Worm (Caenorhabditis elegans) whole organism, early embryonic: ENCODE measurements around the gene stip-1.

Experiments
- aly-1 ChIP-seq: sonication (generic microtip); optimal IDR thresholded peaks from 2 replicates; lab custom pipeline; 2016; ENCODE audit warnings: missing genetic modification characterization, missing compliant biosample characterization
- ama-1 ChIP-seq: fragments of 150-350 bp; optimal IDR thresholded peaks from 2 replicates; lab custom pipeline; 2014
- flt-1 ChIP-seq: fragments of 200-800 bp; sonication (Bioruptor generic); IDR thresholded peaks from 2 replicates; pipeline ENCODE4 v1.3.6; 2022; ENCODE audit warnings: missing genetic modification characterization, missing compliant biosample characterization
- hmbx-1 ChIP-seq: sonication (generic microtip); optimal IDR thresholded peaks from 2 replicates; lab custom pipeline; 2016; ENCODE audit warnings: mild to moderate bottlenecking, missing genetic modification characterization, missing compliant biosample characterization
- pes-1 ChIP-seq: fragments of 200-800 bp; sonication (Bioruptor generic); IDR thresholded peaks from 2 replicates; pipeline ENCODE4 v1.3.6; 2022; ENCODE audit warnings: missing genetic modification reagents, missing genetic modification characterization, missing compliant biosample characterization
- scrt-1 ChIP-seq: fragments of 200-800 bp; sonication (Bioruptor generic); IDR thresholded peaks from 2 replicates; pipeline ENCODE4 v1.3.6; 2022; ENCODE audit warnings: missing genetic modification characterization, missing compliant biosample characterization
- sea-1 ChIP-seq: fragments of 200-800 bp; sonication (Bioruptor generic); conservative IDR thresholded peaks from 2 replicates; pipeline ENCODE4 v1.3.6; 2022; ENCODE audit warnings: missing genetic modification characterization, missing compliant biosample characterization
- tbx-11 ChIP-seq: fragments of 200-800 bp; sonication (Bioruptor generic); IDR thresholded peaks from 2 replicates; pipeline ENCODE4 v1.3.6; 2022; ENCODE audit warnings: missing genetic modification characterization, missing compliant biosample characterization

ce11 chrII:10360487-10360886 is 10.7 kb upstream of the stip-1 start, which contains the start of gene C07E3.4:
- TF ChIP-seq ama-1 (lab: Kevin White, UChicago): no peak
- no peak for TF ChIP-seq hmbx-1 (tag; lab: Kevin White, UChicago)
- TF ChIP-seq pes-1 (GFP tag; lab: Robert Waterston, UW): no peak
- no peak for TF ChIP-seq aly-1
- TF ChIP-seq tbx-11 (GFP tag; lab: Robert Waterston, UW): no peak
- TF ChIP-seq scrt-1 (GFP tag; lab: Robert Waterston, UW): no peak
- no peak for TF ChIP-seq flt-1
- TF ChIP-seq sea-1 (GFP tag; lab: Robert Waterston, UW): no peak
